Worm (Caenorhabditis elegans): ENCODE data around the gene srg-69.
"Not testable (repeated sequence)": the region's sequence is repeated elsewhere in the genome, so short reads cannot be mapped to it uniquely, and the experiment has no call there.

Gene srg-69

ce11 chrII:5346350-5346749 lies 9.1 kb upstream of the srg-69 start:
- TF ChIP-seq set-16 (GFP tag; IDR thresholded peaks at IDR 0.05) (peak; percentile 65; the same call in 1 of the 2 replicates), pha-4 (GFP tag; IDR thresholded peaks at IDR 0.05) (peak; percentile 93), mep-1 (tag; optimal IDR thresholded peaks at IDR 0.05) (peak; percentile 58), daf-16 (tag; optimal IDR thresholded peaks at IDR 0.05) (peak; percentile 6), daf-19 (GFP tag; conservative IDR thresholded peaks at IDR 0.05) (peak; percentile 46; the same call in 1 of the 2 replicates), nhr-102 (tag; optimal IDR thresholded peaks at IDR 0.05) (peak; percentile 40), hmg-1.1 (GFP tag; IDR thresholded peaks at IDR 0.05) (peak; percentile 94), lsy-2 (tag; optimal IDR thresholded peaks at IDR 0.05) (peak; percentile 26 to 73), mes-2 (tag; optimal IDR thresholded peaks at IDR 0.05; ENCODE audit: poor library complexity, severe bottlenecking) (peak; percentile 85), vab-7 (GFP tag; IDR thresholded peaks at IDR 0.05) (peak; percentile 90), Y48G9A.11 (GFP tag; IDR thresholded peaks at IDR 0.05) (peak; percentile 86), duxl-1 (tag; optimal IDR thresholded peaks at IDR 0.05; ENCODE audit: poor library complexity) (peak; percentile 43), dmd-9 (GFP tag; IDR thresholded peaks at IDR 0.05) (peak; percentile 85; the same call in 1 of the 2 replicates), saeg-2 (GFP tag; IDR thresholded peaks at IDR 0.05) (peak; percentile 90), rbr-2 (tag; optimal IDR thresholded peaks at IDR 0.05) (peak; percentile 21), lin-38 (GFP tag; IDR thresholded peaks at IDR 0.05) (peak; percentile 99), ceh-20 (GFP tag; IDR thresholded peaks at IDR 0.05) (peak; percentile 93), T20F7.1 (GFP tag; optimal IDR thresholded peaks at IDR 0.05) (peak; percentile 25), snpc-1.2 (GFP tag; IDR thresholded peaks at IDR 0.05) (peak; percentile 85), lin-29 (GFP tag; IDR thresholded peaks at IDR 0.05) (peak; percentile 83), ctbp-1 (GFP tag; IDR thresholded peaks at IDR 0.05) (peak; percentile 95), lim-7 (GFP tag; IDR thresholded peaks at IDR 0.05) (peak; percentile 59), arid-1 (GFP tag; conservative IDR thresholded peaks at IDR 0.05) (peak; percentile 84), D1046.2 (GFP tag; IDR thresholded peaks at IDR 0.05) (peak; percentile 83; the same call in 1 of the 2 replicates), mdt-29 (GFP tag; IDR thresholded peaks at IDR 0.05) (peak; percentile 67; the same call in 1 of the 2 replicates), hif-1 (tag; optimal IDR thresholded peaks at IDR 0.05) (peak in 1 of 2 experiments; percentile 12), lin-1 (GFP tag; IDR thresholded peaks at IDR 0.05) (peak; percentile 88), dpl-1 (GFP tag; optimal IDR thresholded peaks at IDR 0.05) (peak; percentile 78), hlh-30 (tag; optimal IDR thresholded peaks at IDR 0.05; ENCODE audit: insufficient read depth) (peak; percentile 8), aha-1 (tag) (peak; percentile 63), nhr-41 (GFP tag; IDR thresholded peaks at IDR 0.05) (peak; percentile 56; the same call in 1 of the 2 replicates), php-3 (GFP tag; IDR thresholded peaks at IDR 0.05) (peak; percentile 92), nhr-6 (tag; optimal IDR thresholded peaks at IDR 0.05) (peak; percentile 41), zfp-3 (GFP tag; conservative IDR thresholded peaks at IDR 0.05) (peak; percentile 89), ceh-44 (GFP tag; IDR thresholded peaks at IDR 0.05) (peak; percentile 84), dmd-6 (GFP tag; IDR thresholded peaks at IDR 0.05) (peak; percentile 90), madf-9 (GFP tag; conservative IDR thresholded peaks at IDR 0.05) (peak; percentile 72), egl-43 (GFP tag; IDR thresholded peaks at IDR 0.05) (peak; percentile 91), tra-1 (GFP tag; IDR thresholded peaks at IDR 0.05) (peak; percentile 88), madf-5 (GFP tag; IDR thresholded peaks at IDR 0.05) (peak in 1 of 2 experiments; percentile 86; a peak in 2 of 4 replicates), nhr-48 (tag; optimal IDR thresholded peaks at IDR 0.05) (peak; percentile 0), nhr-28 (tag; optimal IDR thresholded peaks at IDR 0.05) (peak; percentile 48), ZK337.2 (GFP tag; IDR thresholded peaks at IDR 0.05) (peak; percentile 21; the same call in 1 of the 2 replicates), unc-130 (GFP tag; optimal IDR thresholded peaks at IDR 0.05) (peak; percentile 15), nhr-42 (GFP tag; IDR thresholded peaks at IDR 0.05) (peak; percentile 92), nhr-77 (tag; optimal IDR thresholded peaks at IDR 0.05) (peak; percentile 27), hlh-11 (tag; optimal IDR thresholded peaks at IDR 0.05) (peak; percentile 39), T26A8.4 (GFP tag; IDR thresholded peaks at IDR 0.05) (peak; percentile 97)
- not testable (repeated sequence) for TF ChIP-seq pha-4 (tag; optimal IDR thresholded peaks at IDR 0.05); daf-16 (GFP tag; optimal IDR thresholded peaks at IDR 0.05)
